Fruit fly (Drosophila melanogaster) whole organism, pupa: ENCODE data around the gene glec.
A peak's percentile ranks its signal among the peaks of the same experiment; 100 is the strongest.

Experiments used
- CG10348 ChIP-seq: fragments of 200-800 bp; sonication (Bioruptor generic); IDR thresholded peaks from 2 replicates; pipeline ENCODE4 v1.3.6; 2022; ENCODE audit warnings: missing biosample characterization, missing genetic modification characterization
- CG12605 ChIP-seq: fragments of 200-800 bp; sonication (Bioruptor generic); IDR thresholded peaks from 2 replicates; pipeline ENCODE4 v1.3.6; 2022; ENCODE audit warnings: missing biosample characterization, missing genetic modification characterization
- CG13204 ChIP-seq: fragments of 200-800 bp; sonication (Bioruptor generic); optimal IDR thresholded peaks from 2 replicates; lab custom pipeline; 2018; ENCODE audit warnings: missing biosample characterization, mild to moderate bottlenecking, missing genetic modification characterization, moderate library complexity
- CG14655 ChIP-seq: fragments of 200-800 bp; sonication (Bioruptor generic); optimal IDR thresholded peaks from 3 replicates; lab custom pipeline; 2017; ENCODE audit warnings: mild to moderate bottlenecking, missing biosample characterization, missing genetic modification reagents, missing genetic modification characterization
- CG15710 ChIP-seq: fragments of 200-800 bp; sonication (Bioruptor generic); optimal IDR thresholded peaks from 2 replicates; lab custom pipeline; 2018; ENCODE audit warnings: missing biosample characterization, mild to moderate bottlenecking, missing genetic modification characterization, moderate library complexity
- CG17806 ChIP-seq: fragments of 200-800 bp; sonication (Bioruptor generic); optimal IDR thresholded peaks from 2 replicates; lab custom pipeline; 2018; ENCODE audit warnings: missing biosample characterization, mild to moderate bottlenecking, missing genetic modification characterization, moderate library complexity
- CG32121 ChIP-seq: fragments of 200-800 bp; sonication (Bioruptor generic); IDR thresholded peaks from 2 replicates; pipeline ENCODE4 v1.3.6; 2022; ENCODE audit warnings: missing biosample characterization, missing genetic modification characterization
- CG34367 ChIP-seq: fragments of 200-800 bp; sonication (Bioruptor generic); optimal IDR thresholded peaks from 2 replicates; lab custom pipeline; 2018; ENCODE audit warnings: missing biosample characterization, mild to moderate bottlenecking, missing genetic modification characterization
- CG4496 ChIP-seq: fragments of 200-800 bp; sonication (Bioruptor generic); IDR thresholded peaks from 3 replicates; pipeline ENCODE4 v1.3.6; 2022; ENCODE audit warnings: missing biosample characterization, missing genetic modification characterization
- CG8159 ChIP-seq: fragments of 200-800 bp; sonication (Bioruptor generic); optimal IDR thresholded peaks from 3 replicates; lab custom pipeline; 2018; ENCODE audit warnings: missing biosample characterization, mild to moderate bottlenecking, missing genetic modification characterization, moderate library complexity
- CG8301 ChIP-seq: fragments of 200-800 bp; sonication (Bioruptor generic); optimal IDR thresholded peaks from 2 replicates; lab custom pipeline; 2018; ENCODE audit warnings: missing biosample characterization, mild to moderate bottlenecking, missing genetic modification characterization
- CG9948 ChIP-seq: fragments of 200-800 bp; sonication (Bioruptor generic); optimal IDR thresholded peaks from 2 replicates; lab custom pipeline; 2018; ENCODE audit warnings: missing biosample characterization, mild to moderate bottlenecking, missing genetic modification characterization, moderate library complexity
- D1 ChIP-seq: fragments of 200-800 bp; sonication (Bioruptor generic); optimal IDR thresholded peaks from 2 replicates; lab custom pipeline; 2018; ENCODE audit warnings: missing biosample characterization, mild to moderate bottlenecking, missing genetic modification characterization, moderate library complexity
- EcR ChIP-seq: fragments of 200-800 bp; sonication (Bioruptor generic); optimal IDR thresholded peaks from 3 replicates; lab custom pipeline; 2019; ENCODE audit warnings: missing biosample characterization, missing genetic modification characterization, mild to moderate bottlenecking, moderate library complexity, missing genetic modification reagents
- Ets98B ChIP-seq: fragments of 200-800 bp; sonication (Bioruptor generic); IDR thresholded peaks from 2 replicates; pipeline ENCODE4 v1.3.6; 2022; ENCODE audit warnings: missing biosample characterization, missing genetic modification characterization
- Pif1A ChIP-seq: fragments of 200-800 bp; sonication (Bioruptor generic); optimal IDR thresholded peaks from 3 replicates; lab custom pipeline; 2016; ENCODE audit warnings: missing biosample characterization, missing genetic modification characterization
- Pif1B ChIP-seq: fragments of 200-800 bp; sonication (Bioruptor generic); optimal IDR thresholded peaks from 3 replicates; lab custom pipeline; 2016; ENCODE audit warnings: missing biosample characterization, missing genetic modification characterization
- Snoo ChIP-seq: fragments of 200-800 bp; sonication (Bioruptor generic); optimal IDR thresholded peaks from 3 replicates; lab custom pipeline; 2017; ENCODE audit warnings: missing biosample characterization, mild to moderate bottlenecking, missing genetic modification characterization, inconsistent platforms
- fd96Ca ChIP-seq: fragments of 200-800 bp; sonication (Bioruptor generic); IDR thresholded peaks from 3 replicates; pipeline ENCODE4 v1.3.6; 2022; ENCODE audit warnings: missing biosample characterization, missing genetic modification characterization
- gl ChIP-seq: fragments of 200-800 bp; sonication (Bioruptor generic); optimal IDR thresholded peaks from 2 replicates; lab custom pipeline; 2018; ENCODE audit warnings: missing biosample characterization, mild to moderate bottlenecking, missing genetic modification characterization
- rn ChIP-seq: fragments of 200-800 bp; sonication (Bioruptor generic); IDR thresholded peaks from 2 replicates; pipeline ENCODE4 v1.3.6; 2022; ENCODE audit warnings: missing biosample characterization, missing genetic modification characterization

The glec gene

DNA sequence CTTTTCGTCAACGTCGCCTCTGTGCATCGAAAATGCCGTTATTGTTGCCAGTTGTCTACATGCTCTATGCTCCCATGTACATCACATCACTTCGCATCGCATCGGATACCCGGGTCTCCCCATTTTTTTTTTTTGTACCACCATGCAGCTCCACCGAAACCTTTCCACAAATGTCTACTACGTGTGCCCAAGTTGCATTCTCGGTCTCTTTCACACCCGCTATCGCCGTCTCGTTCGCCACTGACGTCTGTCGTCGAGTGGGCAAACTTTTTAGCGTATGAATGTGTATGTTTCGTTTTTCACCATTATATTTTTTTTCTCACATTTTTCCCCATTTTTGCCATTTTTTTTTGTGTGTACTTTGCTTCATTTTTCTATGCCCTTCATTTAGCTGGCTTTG lies 36.4 kb upstream of the glec start:
- no peak for TF ChIP-seq EcR (GFP tag; lab: Kevin White, UChicago)
- peak; percentile 11 for TF ChIP-seq Pif1B (GFP tag; lab: Kevin White, UChicago)
- no peak for TF ChIP-seq rn
- no peak for TF ChIP-seq CG12605
- peak; percentile 40; the same call in 1 of the 3 replicates for TF ChIP-seq CG4496
- TF ChIP-seq gl (tag; lab: Kevin White, UChicago) = peak; percentile 8
- TF ChIP-seq CG13204 (GFP tag; lab: Kevin White, UChicago) = peak; percentile 51
- TF ChIP-seq CG15710 = peak; percentile 2

DNA sequence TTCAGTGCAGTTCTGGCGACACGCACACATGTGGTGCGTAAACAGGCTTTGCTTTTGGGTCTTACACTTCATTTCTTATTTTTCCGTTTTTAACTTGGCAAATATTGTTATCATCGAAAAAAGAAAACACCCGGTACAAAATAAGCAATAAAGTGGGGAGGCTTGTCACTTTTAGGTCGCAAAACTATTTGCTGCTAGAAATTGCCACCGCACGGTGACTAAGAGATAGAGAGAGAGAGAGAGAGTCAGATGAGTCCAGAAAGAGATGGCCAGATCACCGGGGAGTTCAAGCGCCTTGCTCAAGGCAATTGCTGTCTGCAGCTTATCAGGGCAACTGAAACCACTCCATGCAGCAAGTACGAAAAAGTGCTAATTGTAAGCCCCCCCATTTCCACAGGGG lies 34.7 kb upstream of the glec start:
- TF ChIP-seq Snoo (tag; lab: Kevin White, UChicago) = no peak
- TF ChIP-seq fd96Ca (GFP tag; lab: Robert Waterston, UW) = no peak
- TF ChIP-seq gl (tag; lab: Kevin White, UChicago) = no peak
- TF ChIP-seq CG4496 = no peak; the same call in 2 of the 3 replicates
- TF ChIP-seq CG8159 (tag; lab: Kevin White, UChicago) = no peak
- TF ChIP-seq Ets98B (GFP tag; lab: Robert Waterston, UW) = no peak
- no peak for TF ChIP-seq CG32121
- TF ChIP-seq rn = 0 out of 2 replicates have a peak, but pooled peaks have one; percentile 16
- no peak for TF ChIP-seq Pif1B (GFP tag; lab: Kevin White, UChicago)
- TF ChIP-seq CG9948 = no peak
- peak; percentile 89 for TF ChIP-seq EcR (GFP tag; lab: Kevin White, UChicago)
- peak; percentile 32 for TF ChIP-seq CG14655 (GFP tag; lab: Kevin White, UChicago)
- no peak for TF ChIP-seq CG17806
- TF ChIP-seq CG13204 (GFP tag; lab: Kevin White, UChicago) = no peak
- no peak for TF ChIP-seq Pif1A
- no peak for TF ChIP-seq D1 (tag; lab: Kevin White, UChicago)
- TF ChIP-seq CG15710 = no peak
- TF ChIP-seq CG10348 (GFP tag; lab: Robert Waterston, UW) = no peak
- no peak for TF ChIP-seq CG8301 (tag; lab: Kevin White, UChicago)
- no peak for TF ChIP-seq CG12605
- no peak for TF ChIP-seq CG34367 (tag; lab: Kevin White, UChicago)

DNA sequence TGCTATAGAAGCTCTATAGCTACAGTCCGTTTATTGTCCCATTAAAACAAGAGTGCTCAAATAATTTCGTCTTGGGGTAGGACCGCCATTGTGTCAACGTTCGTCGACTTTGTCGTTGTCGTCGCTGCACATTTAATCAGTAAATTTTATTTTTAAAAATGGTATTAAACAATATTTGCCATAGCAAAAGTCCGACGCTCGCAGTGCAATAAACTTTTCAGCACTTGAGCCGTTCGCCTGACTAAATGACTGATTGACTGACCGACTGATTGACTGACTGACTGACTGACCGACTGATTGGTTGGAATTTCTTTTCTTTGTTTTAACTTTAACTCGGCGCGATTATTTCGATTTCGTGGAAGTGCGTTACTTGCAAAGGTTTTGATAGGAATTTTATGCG lies 33.9 kb upstream of the glec start:
- peak; percentile 0 for TF ChIP-seq CG13204 (GFP tag; lab: Kevin White, UChicago)
- no peak for TF ChIP-seq CG15710
- peak; percentile 96 for TF ChIP-seq EcR (GFP tag; lab: Kevin White, UChicago)
- TF ChIP-seq, all 21 proteins: peak for 2

DNA sequence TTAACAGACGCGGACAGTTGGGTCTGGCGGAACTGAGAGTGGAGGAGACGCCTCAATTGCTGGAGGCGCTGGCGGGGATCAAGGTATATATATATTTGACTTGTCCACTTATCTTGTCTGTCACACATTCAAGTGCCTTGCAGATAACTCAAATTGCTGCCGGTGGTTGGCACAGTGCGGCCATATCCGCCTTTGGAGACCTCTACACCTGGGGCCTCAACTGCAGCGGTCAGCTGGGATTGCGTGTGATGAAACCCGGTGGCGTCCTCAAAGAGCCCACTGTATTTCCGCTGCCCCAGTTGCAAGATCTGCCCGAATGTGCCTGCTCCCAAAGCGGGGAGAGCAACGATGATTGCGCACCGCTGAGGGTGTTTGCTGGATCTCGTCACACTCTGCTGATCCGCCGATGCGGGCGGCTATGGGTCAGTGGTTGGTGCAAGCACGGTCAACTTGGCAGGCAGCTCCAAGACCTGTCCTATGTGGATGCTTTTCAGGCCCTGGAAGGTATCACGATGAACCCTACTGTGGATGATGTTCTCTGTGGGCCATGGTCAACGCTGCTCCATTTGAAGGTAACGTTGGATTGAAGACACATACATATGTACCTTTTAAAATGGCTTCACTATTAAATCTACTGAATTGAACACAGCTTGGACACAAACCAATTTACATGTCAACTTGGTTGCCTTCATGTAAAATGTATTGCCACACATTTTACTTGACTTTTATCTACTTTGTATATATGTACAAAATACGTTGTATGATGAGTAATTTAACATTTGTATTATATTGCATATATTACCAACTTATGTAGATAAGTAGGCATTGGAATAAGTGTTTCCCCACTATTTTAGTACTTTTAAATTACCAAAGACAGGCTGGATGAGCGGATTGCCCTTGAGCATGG lies 32.9 kb upstream of the glec start, which contains the start of gene CG43844:
CG43844 (plus strand) TSS at position 844 of the 907 bp plus-strand sequence.
- TF ChIP-seq CG15710 = no peak
- TF ChIP-seq, all 21 proteins: peak for 0

DNA sequence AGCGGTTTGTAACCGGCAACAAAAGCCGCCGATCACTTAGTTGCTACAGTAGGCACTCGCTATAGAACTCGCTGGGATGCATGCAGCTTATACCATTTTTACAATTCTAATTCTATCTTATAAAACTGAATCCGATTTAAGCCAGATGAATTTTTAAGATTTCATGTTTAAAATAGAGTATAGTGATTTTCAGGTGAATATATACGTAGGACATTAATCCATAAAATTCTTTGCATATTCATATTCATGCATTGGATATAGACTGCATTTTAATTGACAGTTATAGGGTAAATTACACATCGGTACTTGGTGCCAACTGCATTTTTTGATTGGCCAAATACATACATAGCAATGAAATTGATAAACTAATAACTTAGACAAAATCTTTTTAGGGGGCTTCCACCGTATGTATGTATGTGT lies 31.5 kb upstream of the glec start:
- TF ChIP-seq rn (no peak), CG32121 (0 out of 2 replicates have a peak, but pooled peaks have one; percentile 28), Ets98B (GFP tag; lab: Robert Waterston, UW) (peak; percentile 51; the same call in 1 of the 2 replicates), Pif1A (no peak), CG10348 (GFP tag; lab: Robert Waterston, UW) (no peak), CG17806 (peak; percentile 44), CG4496 (peak; percentile 61), Pif1B (GFP tag; lab: Kevin White, UChicago) (no peak), Snoo (tag; lab: Kevin White, UChicago) (no peak), CG12605 (no peak), CG15710 (peak; percentile 46), CG34367 (tag; lab: Kevin White, UChicago) (no peak), CG8159 (tag; lab: Kevin White, UChicago) (peak; percentile 62), fd96Ca (GFP tag; lab: Robert Waterston, UW) (peak; percentile 17; the same call in 1 of the 3 replicates), CG9948 (peak; percentile 13), D1 (tag; lab: Kevin White, UChicago) (no peak), CG8301 (tag; lab: Kevin White, UChicago) (peak; percentile 49)

DNA sequence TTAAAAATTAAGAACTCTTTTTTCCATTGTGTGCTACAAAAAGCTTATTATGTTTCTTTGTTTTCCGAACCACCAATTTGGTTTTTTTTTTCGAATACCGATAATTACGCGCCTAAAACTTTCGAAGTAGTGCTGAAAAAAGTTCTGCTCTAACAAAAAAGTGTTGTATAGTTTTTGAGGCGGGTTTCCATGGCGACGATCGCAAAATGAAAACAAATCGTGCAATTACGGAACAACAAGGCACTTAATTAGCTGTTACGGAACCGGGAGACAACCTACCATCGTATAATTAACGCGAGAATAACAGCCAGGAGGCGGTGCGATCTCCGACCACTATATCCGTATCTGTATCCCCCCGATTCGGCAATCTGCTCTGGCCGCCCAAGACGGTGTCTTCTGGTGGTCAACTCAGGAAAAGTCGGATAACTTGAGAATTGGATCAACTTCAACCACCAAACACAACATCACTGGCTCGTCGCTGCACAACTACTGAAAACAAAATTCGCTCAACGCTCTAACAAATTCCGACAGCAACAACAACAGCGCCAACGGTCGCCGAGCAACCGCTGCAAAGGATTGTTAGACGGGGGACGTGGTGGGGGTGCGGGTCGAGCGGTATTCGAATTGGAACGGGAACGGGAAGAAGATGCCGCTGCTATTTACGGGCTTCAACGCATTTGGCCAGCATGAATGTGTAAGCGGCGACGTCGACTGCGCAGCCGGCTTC lies 31.0 kb upstream of the glec start, which contains the start of the genes CG6678 and dnd:
CG6678 (plus strand) TSS at position 169 of the 727 bp plus-strand sequence.
dnd (minus strand) TSS at position 495 of the 727 bp plus-strand sequence.
- TF ChIP-seq EcR (GFP tag; lab: Kevin White, UChicago) = no peak
- TF ChIP-seq Ets98B (GFP tag; lab: Robert Waterston, UW) = no peak
- no peak for TF ChIP-seq CG8159 (tag; lab: Kevin White, UChicago)
- TF ChIP-seq gl (tag; lab: Kevin White, UChicago) = no peak
- TF ChIP-seq CG13204 (GFP tag; lab: Kevin White, UChicago) = peak; percentile 72
- no peak for TF ChIP-seq CG12605
- TF ChIP-seq CG9948 = no peak
- 0 out of 3 replicates have a peak, but pooled peaks have one; percentile 30 for TF ChIP-seq CG4496
- no peak for TF ChIP-seq CG14655 (GFP tag; lab: Kevin White, UChicago)
- TF ChIP-seq CG15710 = no peak
- no peak for TF ChIP-seq CG32121
- no peak for TF ChIP-seq CG8301 (tag; lab: Kevin White, UChicago)
- no peak for TF ChIP-seq CG34367 (tag; lab: Kevin White, UChicago)
